Fruit fly (Drosophila melanogaster) whole organism, embryonic: ENCODE data around the gene plx.

Source experiments
- Awh ChIP-seq: fragments of 200-800 bp; sonication (Bioruptor generic); IDR thresholded peaks from 2 replicates; pipeline ENCODE4, ENCODE4 v1.3.6; 2022; ENCODE audit warnings: missing biosample characterization, missing genetic modification characterization
- CG10462 ChIP-seq: fragments of 200-800 bp; sonication (Bioruptor generic); optimal IDR thresholded peaks from 2 replicates; lab custom pipeline; 2016; ENCODE audit warnings: missing biosample characterization, missing genetic modification characterization
- CG10565 ChIP-seq: fragments of 200-800 bp; sonication (Bioruptor generic); optimal IDR thresholded peaks from 3 replicates; lab custom pipeline; 2016; ENCODE audit warnings: missing biosample characterization, mild to moderate bottlenecking, missing genetic modification characterization
- CG10959 ChIP-seq: fragments of 200-800 bp; sonication (Bioruptor generic); IDR thresholded peaks from 2 replicates; pipeline ENCODE4 v1.3.6; 2022; ENCODE audit warnings: missing biosample characterization, missing genetic modification characterization
- CG11560 ChIP-seq: fragments of 200-800 bp; sonication (Bioruptor generic); IDR thresholded peaks from 3 replicates; pipeline ENCODE4 v1.3.6; 2022; ENCODE audit warnings: missing biosample characterization, missing genetic modification characterization
- CG12071 ChIP-seq: fragments of 200-800 bp; sonication (Bioruptor generic); optimal IDR thresholded peaks from 3 replicates; lab custom pipeline; 2018; ENCODE audit warnings: missing biosample characterization, mild to moderate bottlenecking, missing genetic modification characterization
- CG12155 ChIP-seq: fragments of 200-800 bp; sonication (Bioruptor generic); optimal IDR thresholded peaks from 3 replicates; lab custom pipeline; 2016; ENCODE audit warnings: missing biosample characterization, missing genetic modification characterization
- CG12236 ChIP-seq: fragments of 200-800 bp; sonication (Bioruptor generic); optimal IDR thresholded peaks from 2 replicates; lab custom pipeline; 2016; ENCODE audit warnings: missing biosample characterization, missing genetic modification characterization
- CG1233 ChIP-seq: fragments of 200-800 bp; sonication (Bioruptor generic); optimal IDR thresholded peaks from 4 replicates; lab custom pipeline; 2018; ENCODE audit warnings: missing biosample characterization, mild to moderate bottlenecking, missing genetic modification characterization
- CG12769 ChIP-seq: fragments of 200-800 bp; sonication (Bioruptor generic); optimal IDR thresholded peaks from 2 replicates; lab custom pipeline; 2019; ENCODE audit warnings: missing biosample characterization, mild to moderate bottlenecking, missing genetic modification characterization, moderate library complexity
- CG14667 ChIP-seq: fragments of 200-800 bp; sonication (Bioruptor generic); IDR thresholded peaks from 2 replicates; pipeline ENCODE4 v1.3.6; 2022; ENCODE audit warnings: missing biosample characterization, missing genetic modification characterization
- CG15011 ChIP-seq: fragments of 200-800 bp; sonication (Bioruptor generic); optimal IDR thresholded peaks from 3 replicates; lab custom pipeline; 2018; ENCODE audit warnings: missing biosample characterization, mild to moderate bottlenecking, missing genetic modification characterization
- CG15269 ChIP-seq: fragments of 200-800 bp; sonication (Bioruptor generic); optimal IDR thresholded peaks from 2 replicates; lab custom pipeline; 2018; ENCODE audit warnings: missing biosample characterization, mild to moderate bottlenecking, missing genetic modification characterization, moderate library complexity
- CG15601 ChIP-seq: fragments of 200-800 bp; sonication (Bioruptor generic); optimal IDR thresholded peaks from 3 replicates; lab custom pipeline; 2019; ENCODE audit warnings: missing biosample characterization, mild to moderate bottlenecking, missing genetic modification characterization, moderate library complexity
- CG2678 ChIP-seq: fragments of 200-800 bp; sonication (Bioruptor generic); optimal IDR thresholded peaks from 3 replicates; lab custom pipeline; 2019; ENCODE audit warnings: missing biosample characterization, mild to moderate bottlenecking, missing genetic modification characterization, moderate library complexity
- CG31224 ChIP-seq: fragments of 200-800 bp; sonication (Bioruptor generic); IDR thresholded peaks from 2 replicates; pipeline ENCODE4 v1.3.6; 2022; ENCODE audit warnings: missing biosample characterization, missing genetic modification characterization
- CG3407 ChIP-seq: fragments of 200-800 bp; sonication (Bioruptor generic); optimal IDR thresholded peaks from 2 replicates; lab custom pipeline; 2018; ENCODE audit warnings: missing biosample characterization, mild to moderate bottlenecking, missing genetic modification characterization
- CG4820 ChIP-seq: fragments of 200-800 bp; sonication (Bioruptor generic); optimal IDR thresholded peaks from 3 replicates; lab custom pipeline; 2016; ENCODE audit warnings: missing biosample characterization, missing genetic modification characterization
- CG5180 ChIP-seq: fragments of 200-800 bp; sonication (Bioruptor generic); optimal IDR thresholded peaks from 3 replicates; lab custom pipeline; 2017; ENCODE audit warnings: missing biosample characterization, missing genetic modification characterization, mild to moderate bottlenecking, moderate library complexity, missing genetic modification reagents
- CG6813 ChIP-seq: fragments of 200-800 bp; sonication (Bioruptor generic); optimal IDR thresholded peaks from 2 replicates; lab custom pipeline; 2017; ENCODE audit warnings: missing biosample characterization, missing genetic modification characterization, mild to moderate bottlenecking, moderate library complexity, missing genetic modification reagents
- D19A ChIP-seq: fragments of 200-800 bp; optimal IDR thresholded peaks from 3 replicates; lab custom pipeline; 2019; ENCODE audit warnings: missing biosample characterization, mild to moderate bottlenecking, missing genetic modification characterization, moderate library complexity
- Dp ChIP-seq: fragments of 200-800 bp; sonication (Bioruptor generic); optimal IDR thresholded peaks from 2 replicates; lab custom pipeline; 2018; ENCODE audit warnings: missing biosample characterization, mild to moderate bottlenecking, missing genetic modification characterization, moderate library complexity
- HLHmδ ChIP-seq: fragments of 200-800 bp; sonication (Bioruptor generic); optimal IDR thresholded peaks from 2 replicates; lab custom pipeline; 2018; ENCODE audit warnings: missing biosample characterization, mild to moderate bottlenecking, missing genetic modification characterization, moderate library complexity
- Mes4 ChIP-seq: fragments of 200-800 bp; sonication (Bioruptor generic); optimal IDR thresholded peaks from 2 replicates; lab custom pipeline; 2016; ENCODE audit warnings: missing biosample characterization, missing genetic modification characterization
- Mrtf ChIP-seq: fragments of 200-800 bp; sonication (Bioruptor generic); IDR thresholded peaks from 3 replicates; pipeline ENCODE4 v1.3.6; 2022; ENCODE audit warnings: missing biosample characterization, missing genetic modification characterization
- NfI ChIP-seq: fragments of 200-800 bp; sonication (Bioruptor generic); optimal IDR thresholded peaks from 3 replicates; lab custom pipeline; 2018; ENCODE audit warnings: missing biosample characterization, mild to moderate bottlenecking, missing genetic modification characterization, moderate library complexity
- Oli ChIP-seq: fragments of 200-800 bp; sonication (Bioruptor generic); optimal IDR thresholded peaks from 2 replicates; lab custom pipeline; 2018; ENCODE audit warnings: missing biosample characterization, mild to moderate bottlenecking, missing genetic modification characterization, moderate library complexity
- Ptx1 ChIP-seq: fragments of 200-800 bp; sonication (Bioruptor generic); IDR thresholded peaks from 2 replicates; pipeline ENCODE4 v1.3.6; 2022; ENCODE audit warnings: missing biosample characterization, missing genetic modification characterization
- Six4 ChIP-seq: fragments of 200-800 bp; sonication (Bioruptor generic); optimal IDR thresholded peaks from 2 replicates; lab custom pipeline; 2016; ENCODE audit warnings: missing biosample characterization, missing genetic modification characterization
- Sry-β ChIP-seq: fragments of 200-800 bp; sonication (Bioruptor generic); optimal IDR thresholded peaks from 2 replicates; lab custom pipeline; 2018; ENCODE audit warnings: missing biosample characterization, mild to moderate bottlenecking, missing genetic modification characterization, moderate library complexity
- Sry-δ ChIP-seq: fragments of 200-800 bp; sonication (Bioruptor generic); optimal IDR thresholded peaks from 2 replicates; lab custom pipeline; 2016; ENCODE audit warnings: missing biosample characterization, missing genetic modification characterization
- ase ChIP-seq: fragments of 200-800 bp; sonication (Bioruptor generic); IDR thresholded peaks from 3 replicates; pipeline ENCODE4 v1.3.6; 2022; ENCODE audit warnings: missing biosample characterization, missing genetic modification characterization
- az2 ChIP-seq: fragments of 200-800 bp; sonication (Bioruptor generic); optimal IDR thresholded peaks from 3 replicates; lab custom pipeline; 2016; ENCODE audit warnings: missing biosample characterization, missing genetic modification characterization
- bsh ChIP-seq, 2 experiments: fragments of 200-800 bp; sonication (Bioruptor generic); optimal IDR thresholded peaks; 2 replicates each; lab custom pipeline; 2017 to 2018; ENCODE audit warnings: mild to moderate bottlenecking in 2 of 2, missing biosample characterization in 2 of 2, missing genetic modification characterization in 2 of 2, moderate library complexity in 1 of 2
- cato ChIP-seq: fragments of 200-800 bp; sonication (Bioruptor generic); optimal IDR thresholded peaks from 2 replicates; lab custom pipeline; 2016; ENCODE audit warnings: missing biosample characterization, missing genetic modification characterization, borderline replicate concordance
- cg ChIP-seq: fragments of 200-800 bp; sonication (Bioruptor generic); optimal IDR thresholded peaks from 3 replicates; lab custom pipeline; 2019; ENCODE audit warnings: missing biosample characterization, mild to moderate bottlenecking, missing genetic modification characterization, moderate library complexity
- hth ChIP-seq: fragments of >200 bp; optimal IDR thresholded peaks from 2 replicates; lab custom pipeline; 2017; ENCODE audit warnings: inconsistent platforms
- kni ChIP-seq: fragments of 200-800 bp; sonication (Bioruptor generic); optimal IDR thresholded peaks from 3 replicates; lab custom pipeline; 2017; ENCODE audit warnings: mild to moderate bottlenecking, missing biosample characterization, missing genetic modification reagents, missing genetic modification characterization
- lbe ChIP-seq: fragments of 200-800 bp; sonication (Bioruptor generic); optimal IDR thresholded peaks from 2 replicates; lab custom pipeline; 2016; ENCODE audit warnings: missing biosample characterization, mild to moderate bottlenecking, missing genetic modification characterization
- pita ChIP-seq: fragments of 200-800 bp; sonication (Bioruptor generic); optimal IDR thresholded peaks from 2 replicates; lab custom pipeline; 2017; ENCODE audit warnings: missing biosample characterization, mild to moderate bottlenecking, missing genetic modification characterization
- pros ChIP-seq: fragments of 200-800 bp; sonication (Bioruptor generic); optimal IDR thresholded peaks from 3 replicates; lab custom pipeline; 2019; ENCODE audit warnings: missing biosample characterization, mild to moderate bottlenecking, missing genetic modification characterization, moderate library complexity
- run ChIP-seq: fragments of 200-800 bp; sonication (Bioruptor generic); optimal IDR thresholded peaks from 3 replicates; lab custom pipeline; 2018; ENCODE audit warnings: missing biosample characterization, mild to moderate bottlenecking, missing genetic modification characterization
- slou ChIP-seq: fragments of 200-800 bp; sonication (Bioruptor generic); optimal IDR thresholded peaks from 3 replicates; lab custom pipeline; 2016; ENCODE audit warnings: missing biosample characterization, missing genetic modification characterization
- sob ChIP-seq: fragments of 200-800 bp; sonication (Bioruptor generic); IDR thresholded peaks from 2 replicates; pipeline ENCODE4 v1.3.6; 2022; ENCODE audit warnings: missing biosample characterization, missing genetic modification characterization
- stc ChIP-seq: fragments of 200-800 bp; sonication (Bioruptor generic); IDR thresholded peaks from 2 replicates; pipeline ENCODE4 v1.3.6; 2022; ENCODE audit warnings: missing biosample characterization, missing genetic modification characterization
- tap ChIP-seq: fragments of 200-800 bp; optimal IDR thresholded peaks from 3 replicates; lab custom pipeline; 2019; ENCODE audit warnings: missing biosample characterization, mild to moderate bottlenecking, missing genetic modification characterization, moderate library complexity
- toy ChIP-seq: fragments of 200-800 bp; sonication (Bioruptor generic); IDR thresholded peaks from 2 replicates; pipeline ENCODE4 v1.3.6; 2022; ENCODE audit warnings: missing biosample characterization, missing genetic modification characterization
- tup ChIP-seq: fragments of 200-800 bp; sonication (Bioruptor generic); optimal IDR thresholded peaks from 2 replicates; lab custom pipeline; 2016; ENCODE audit warnings: missing biosample characterization, mild to moderate bottlenecking, missing genetic modification characterization, moderate library complexity
- wdn ChIP-seq: fragments of 200-800 bp; sonication (Bioruptor generic); IDR thresholded peaks from 2 replicates; pipeline ENCODE4 v1.3.6; 2022; ENCODE audit warnings: missing biosample characterization, missing genetic modification characterization

Gene plx

dm6 chr3R:5682921-5683748 lies 2.5 kb upstream of the plx start (continued):
- TF ChIP-seq lbe (GFP tag; lab: Kevin White, UChicago) (no peak), CG15269 (tag; lab: Kevin White, UChicago) (no peak), wdn (GFP tag; lab: Robert Waterston, UW) (no peak), CG10462 (GFP tag; lab: Kevin White, UChicago) (no peak), Mrtf (GFP tag; lab: Robert Waterston, UW) (peak; percentile 30; the same call in 2 of the 3 replicates), Six4 (no peak), CG12155 (GFP tag; lab: Kevin White, UChicago) (peak; percentile 27), Ptx1 (GFP tag; lab: Robert Waterston, UW) (peak; percentile 50), CG5180 (GFP tag; lab: Kevin White, UChicago) (no peak), pita (GFP tag; lab: Kevin White, UChicago) (no peak), CG10959 (GFP tag; lab: Robert Waterston, UW) (no peak), tap (tag; lab: Kevin White, UChicago) (no peak), Mes4 (GFP tag; lab: Kevin White, UChicago) (peak; percentile 56), run (tag; lab: Kevin White, UChicago) (no peak), hth (lab: Kevin White, UChicago) (no peak), CG3407 (GFP tag; lab: Kevin White, UChicago) (peak; percentile 60), stc (GFP tag; lab: Robert Waterston, UW) (0 out of 2 replicates have a peak, but pooled peaks have one; percentile 10), CG2678 (tag; lab: Kevin White, UChicago) (no peak), Awh (GFP tag; lab: Robert Waterston, UW) (no peak), D19A (tag; lab: Kevin White, UChicago) (peak; percentile 77), CG12769 (tag; lab: Kevin White, UChicago) (no peak), cg (GFP tag; lab: Kevin White, UChicago) (no peak), NfI (GFP tag; lab: Kevin White, UChicago) (no peak), CG4820 (GFP tag; lab: Kevin White, UChicago) (peak; percentile 44), tup (GFP tag; lab: Kevin White, UChicago) (no peak), CG15011 (GFP tag; lab: Kevin White, UChicago) (no peak), kni (peak; percentile 90), Sry-δ (GFP tag; lab: Kevin White, UChicago) (no peak), bsh (GFP tag; optimal IDR thresholded peaks at IDR 0.05; lab: Kevin White, UChicago) (peak; percentile 55 to 88), cato (GFP tag; lab: Kevin White, UChicago) (peak; percentile 8), CG11560 (tag; lab: Robert Waterston, UW) (no peak), az2 (peak; percentile 70), CG1233 (GFP tag; lab: Kevin White, UChicago) (peak; percentile 57), toy (no peak), CG31224 (no peak), sob (GFP tag; lab: Robert Waterston, UW) (no peak), CG10565 (GFP tag; lab: Kevin White, UChicago) (no peak), Oli (tag; lab: Kevin White, UChicago) (peak; percentile 69), CG12071 (GFP tag; lab: Kevin White, UChicago) (no peak), pros (GFP tag; lab: Kevin White, UChicago) (peak; percentile 58), CG6813 (GFP tag; lab: Kevin White, UChicago) (peak; percentile 32), CG15601 (tag; lab: Kevin White, UChicago) (peak; percentile 72), Sry-β (no peak), HLHmδ (peak; percentile 7), CG12236 (GFP tag; lab: Kevin White, UChicago) (peak; percentile 2), slou (no peak), CG14667 (no peak), ase (GFP tag; lab: Robert Waterston, UW) (0 out of 3 replicates have a peak, but pooled peaks have one; percentile 11), Dp (no peak)
